Worm (Caenorhabditis elegans) whole organism, L4/young adult: ENCODE results near the gene C03B1.2.

Experiments used
- W03F9.2 ChIP-seq: fragments of 150-350 bp; optimal IDR thresholded peaks from 2 replicates; lab custom pipeline; 2014; ENCODE audit warnings: missing biosample characterization, missing genetic modification characterization
- dao-5 ChIP-seq: sonication (generic microtip); optimal IDR thresholded peaks from 2 replicates; lab custom pipeline; 2016; ENCODE audit warnings: missing genotype, missing genetic modification characterization, moderate library complexity, missing compliant biosample characterization
- him-1 ChIP-seq: sonication (generic microtip); optimal IDR thresholded peaks from 2 replicates; lab custom pipeline; 2016; ENCODE audit warnings: missing genotype, missing genetic modification reagents, missing genetic modification characterization, missing compliant biosample characterization

ce11 chrX:6378363-6378762, 8.5 kb downstream of the C03B1.2 start:
- TF ChIP-seq him-1, result peak; percentile 47
- TF ChIP-seq dao-5, result no peak
- TF ChIP-seq W03F9.2 (tag; lab: Kevin White, UChicago), result no peak
